Fruit fly (Drosophila melanogaster): ENCODE results near the gene ATPsynbetaL.
A peak's percentile ranks its signal among the peaks of the same experiment; 100 is the strongest.

The ATPsynbetaL gene

dm6 chr3L:16147819-16148236 is 50.2 kb downstream of the ATPsynbetaL start (continued):
- TF ChIP-seq CG18262 (tag; optimal IDR thresholded peaks at IDR 0.05), result peak; percentile 20
- TF ChIP-seq Fer1 (GFP tag; optimal IDR thresholded peaks at IDR 0.05), result peak; percentile 45
- no peak for TF ChIP-seq sr (GFP tag; IDR thresholded peaks at IDR 0.05)
- peak; percentile 29 for TF ChIP-seq Sox102F (GFP tag; optimal IDR thresholded peaks at IDR 0.05)
- TF ChIP-seq CG7839 (tag; optimal IDR thresholded peaks at IDR 0.05), result peak; percentile 48
- TF ChIP-seq CkIIα-i1 (GFP tag; IDR thresholded peaks at IDR 0.05), result no peak
- TF ChIP-seq CG15514 (GFP tag; optimal IDR thresholded peaks at IDR 0.05), result peak; percentile 17
- TF ChIP-seq Med (GFP tag), result peak; percentile 77
- peak; percentile 68 for TF ChIP-seq CG2678 (tag; optimal IDR thresholded peaks at IDR 0.05)
- TF ChIP-seq ind (GFP tag; optimal IDR thresholded peaks at IDR 0.05), result peak; percentile 14
- peak; percentile 19 for TF ChIP-seq Asciz (GFP tag; optimal IDR thresholded peaks at IDR 0.05)
- peak; percentile 46 for TF ChIP-seq CG10543 (GFP tag; optimal IDR thresholded peaks at IDR 0.05)
- peak; percentile 83 for TF ChIP-seq sens (GFP tag)
- peak; percentile 37 for TF ChIP-seq CG1233 (GFP tag; optimal IDR thresholded peaks at IDR 0.05)
- no peak for TF ChIP-seq fru (optimal IDR thresholded peaks at IDR 0.05)
- TF ChIP-seq Meics (GFP tag; optimal IDR thresholded peaks at IDR 0.05), result peak; percentile 70
- TF ChIP-seq row (GFP tag; IDR thresholded peaks at IDR 0.05), result peak; percentile 40
- no peak for TF ChIP-seq CG13894 (tag; optimal IDR thresholded peaks at IDR 0.05)
- TF ChIP-seq pnt (GFP tag; optimal IDR thresholded peaks at IDR 0.05), result peak; percentile 8
- no peak for TF ChIP-seq CG1603 (tag; optimal IDR thresholded peaks at IDR 0.05)
- peak; percentile 63 for TF ChIP-seq CG11504 (tag; optimal IDR thresholded peaks at IDR 0.05)
- TF ChIP-seq Hr51 (GFP tag; optimal IDR thresholded peaks at IDR 0.05), result peak in 1 of 2 experiments; percentile 40
- no peak for TF ChIP-seq Gug (GFP tag; IDR thresholded peaks at IDR 0.05)
- peak; percentile 4 for TF ChIP-seq CG17385 (GFP tag; optimal IDR thresholded peaks at IDR 0.05)
- peak; percentile 54 for TF ChIP-seq gem (tag; optimal IDR thresholded peaks at IDR 0.05)
- TF ChIP-seq CG7556 (GFP tag; optimal IDR thresholded peaks at IDR 0.05), result peak; percentile 79
- TF ChIP-seq CG34376 (GFP tag; optimal IDR thresholded peaks at IDR 0.05), result peak; percentile 7
- TF ChIP-seq btn (GFP tag; optimal IDR thresholded peaks at IDR 0.05), result no peak
- peak; percentile 28 for TF ChIP-seq CG9727 (GFP tag; optimal IDR thresholded peaks at IDR 0.05)
- peak; percentile 4 for TF ChIP-seq PHDP (tag; optimal IDR thresholded peaks at IDR 0.05)
- peak; percentile 16 for TF ChIP-seq HLH54F (GFP tag; optimal IDR thresholded peaks at IDR 0.05)
- peak; percentile 90 for TF ChIP-seq Ets65A (GFP tag)
- no peak for TF ChIP-seq klu (GFP tag; IDR thresholded peaks at IDR 0.05)
- TF ChIP-seq caup (GFP tag; optimal IDR thresholded peaks at IDR 0.05; ENCODE audit: severe bottlenecking), result peak; percentile 28
- TF ChIP-seq CG8290 (GFP tag; optimal IDR thresholded peaks at IDR 0.05), result peak; percentile 13
- TF ChIP-seq CG8290 (tag; optimal IDR thresholded peaks at IDR 0.05), result peak; percentile 29 to 38
- no peak for TF ChIP-seq lola (GFP tag; optimal IDR thresholded peaks at IDR 0.05)
- peak; percentile 15 for TF ChIP-seq Abd-B (GFP tag; optimal IDR thresholded peaks at IDR 0.05)
- peak; percentile 23 for TF ChIP-seq Camta (GFP tag; optimal IDR thresholded peaks at IDR 0.05)
- peak; percentile 27 for TF ChIP-seq CG8924 (tag; optimal IDR thresholded peaks at IDR 0.05)
- peak; percentile 15 to 37 for TF ChIP-seq dpn (GFP tag; optimal IDR thresholded peaks at IDR 0.05)
- no peak for TF ChIP-seq stwl (tag; optimal IDR thresholded peaks at IDR 0.05)
- TF ChIP-seq chif (GFP tag; optimal IDR thresholded peaks at IDR 0.05), result peak; percentile 3 to 14
- TF ChIP-seq Hmx (GFP tag; optimal IDR thresholded peaks at IDR 0.05), result peak; percentile 1
- peak; percentile 21 for TF ChIP-seq Hsf (GFP tag; optimal IDR thresholded peaks at IDR 0.05)
- TF ChIP-seq E2f2 (GFP tag; IDR thresholded peaks at IDR 0.05), result 0 out of 2 replicates have a peak, but pooled peaks have one; percentile 9
- TF ChIP-seq lab (GFP tag; optimal IDR thresholded peaks at IDR 0.05), result peak; percentile 53
- TF ChIP-seq org-1 (GFP tag; optimal IDR thresholded peaks at IDR 0.05), result peak; percentile 23
- peak; percentile 56 for TF ChIP-seq CG30403 (GFP tag; optimal IDR thresholded peaks at IDR 0.05)
- TF ChIP-seq CG13296 (GFP tag; optimal IDR thresholded peaks at IDR 0.05), result peak; percentile 27
- peak; percentile 19 for TF ChIP-seq CG15269 (tag; optimal IDR thresholded peaks at IDR 0.05)

All from whole organism, embryonic.